Fruit fly (Drosophila melanogaster) whole organism, embryonic: ENCODE results near the gene CG17637.

ENCODE experiments used
- Ada2b ChIP-seq: fragments of 200-800 bp; sonication (Bioruptor generic); IDR thresholded peaks from 2 replicates; pipeline ENCODE4 v1.3.6; 2022; ENCODE audit warnings: missing biosample characterization, missing genetic modification characterization
- CG10274 ChIP-seq: fragments of 200-800 bp; sonication (Bioruptor generic); optimal IDR thresholded peaks from 3 replicates; lab custom pipeline; 2017; ENCODE audit warnings: missing biosample characterization, mild to moderate bottlenecking, missing genetic modification characterization
- CG11696 ChIP-seq: fragments of 200-800 bp; sonication (Bioruptor generic); IDR thresholded peaks from 2 replicates; pipeline ENCODE4 v1.3.6; 2022; ENCODE audit warnings: missing biosample characterization, missing genetic modification characterization
- CG1233 ChIP-seq: fragments of 200-800 bp; sonication (Bioruptor generic); optimal IDR thresholded peaks from 4 replicates; lab custom pipeline; 2018; ENCODE audit warnings: missing biosample characterization, mild to moderate bottlenecking, missing genetic modification characterization
- CG14014 ChIP-seq: fragments of 200-800 bp; sonication (Bioruptor generic); IDR thresholded peaks from 2 replicates; pipeline ENCODE4 v1.3.6; 2022; ENCODE audit warnings: missing biosample characterization, missing genetic modification characterization
- CG14667 ChIP-seq: fragments of 200-800 bp; sonication (Bioruptor generic); IDR thresholded peaks from 2 replicates; pipeline ENCODE4 v1.3.6; 2022; ENCODE audit warnings: missing biosample characterization, missing genetic modification characterization
- CG16815 ChIP-seq: fragments of 200-800 bp; sonication (Bioruptor generic); optimal IDR thresholded peaks from 3 replicates; lab custom pipeline; 2017; ENCODE audit warnings: missing biosample characterization, mild to moderate bottlenecking, missing genetic modification characterization
- CG18619 ChIP-seq: fragments of 200-800 bp; sonication (Bioruptor generic); optimal IDR thresholded peaks from 3 replicates; lab custom pipeline; 2017; ENCODE audit warnings: missing biosample characterization, mild to moderate bottlenecking, missing genetic modification characterization
- CG2129 ChIP-seq: fragments of 200-800 bp; sonication (Bioruptor generic); IDR thresholded peaks from 2 replicates; pipeline ENCODE4 v1.3.6; 2022; ENCODE audit warnings: missing biosample characterization, missing genetic modification characterization; ENCODE audit not compliant: partially characterized antibody
- CG30020 ChIP-seq: fragments of 200-800 bp; optimal IDR thresholded peaks from 2 replicates; lab custom pipeline; 2019; ENCODE audit warnings: missing biosample characterization, mild to moderate bottlenecking, missing genetic modification characterization, moderate library complexity
- CG32772 ChIP-seq: fragments of 200-800 bp; sonication (Bioruptor generic); IDR thresholded peaks from 2 replicates; pipeline ENCODE4 v1.3.6; 2022; ENCODE audit warnings: missing biosample characterization, missing genetic modification characterization
- CG3847 ChIP-seq: fragments of 200-800 bp; sonication (Bioruptor generic); IDR thresholded peaks from 2 replicates; pipeline ENCODE4 v1.3.6; 2022; ENCODE audit warnings: missing biosample characterization, missing genetic modification characterization
- CG4360 ChIP-seq: fragments of 200-800 bp; sonication (Bioruptor generic); IDR thresholded peaks from 2 replicates; pipeline ENCODE4 v1.3.6; 2022; ENCODE audit warnings: missing biosample characterization, missing genetic modification characterization
- CG6654 ChIP-seq: fragments of 200-800 bp; sonication (Bioruptor generic); optimal IDR thresholded peaks from 2 replicates; lab custom pipeline; 2017; ENCODE audit warnings: missing biosample characterization, mild to moderate bottlenecking, missing genetic modification characterization
- CG6813 ChIP-seq: fragments of 200-800 bp; sonication (Bioruptor generic); optimal IDR thresholded peaks from 2 replicates; lab custom pipeline; 2017; ENCODE audit warnings: missing biosample characterization, missing genetic modification characterization, mild to moderate bottlenecking, moderate library complexity, missing genetic modification reagents
- CG7271 ChIP-seq: fragments of 200-800 bp; sonication (Bioruptor generic); optimal IDR thresholded peaks from 2 replicates; lab custom pipeline; 2018; ENCODE audit warnings: missing biosample characterization, mild to moderate bottlenecking, missing genetic modification characterization, moderate library complexity
- CG8388 ChIP-seq: fragments of 200-800 bp; sonication (Bioruptor generic); optimal IDR thresholded peaks from 2 replicates; lab custom pipeline; 2019; ENCODE audit warnings: missing biosample characterization, mild to moderate bottlenecking, missing genetic modification characterization, moderate library complexity
- CG8944 ChIP-seq: fragments of 200-800 bp; sonication (Bioruptor generic); optimal IDR thresholded peaks from 3 replicates; lab custom pipeline; 2016; ENCODE audit warnings: missing biosample characterization, missing genetic modification characterization
- CG9932 ChIP-seq: fragments of 200-800 bp; sonication (Bioruptor generic); IDR thresholded peaks from 2 replicates; pipeline ENCODE4 v1.3.6; 2022; ENCODE audit warnings: missing biosample characterization, missing genetic modification characterization
- CrebB ChIP-seq: fragments of 200-800 bp; sonication (Bioruptor generic); optimal IDR thresholded peaks from 3 replicates; lab custom pipeline; 2018; ENCODE audit warnings: missing biosample characterization, mild to moderate bottlenecking, missing genetic modification characterization
- Dbx ChIP-seq: fragments of 200-800 bp; sonication (Bioruptor generic); IDR thresholded peaks from 3 replicates; pipeline ENCODE4 v1.3.6; 2022; ENCODE audit warnings: missing biosample characterization, missing genetic modification characterization
- Deaf1 ChIP-seq: fragments of 200-800 bp; optimal IDR thresholded peaks from 3 replicates; lab custom pipeline; 2019; ENCODE audit warnings: missing biosample characterization, mild to moderate bottlenecking, missing genetic modification characterization, moderate library complexity
- Drgx ChIP-seq: fragments of 200-800 bp; sonication (Bioruptor generic); IDR thresholded peaks from 2 replicates; pipeline ENCODE4 v1.3.6; 2022; ENCODE audit warnings: missing biosample characterization, missing genetic modification characterization
- Elba2 ChIP-seq: fragments of 200-800 bp; sonication (Bioruptor generic); optimal IDR thresholded peaks from 3 replicates; lab custom pipeline; 2016; ENCODE audit warnings: missing biosample characterization, missing genetic modification characterization
- Gug ChIP-seq: fragments of 200-800 bp; sonication (Bioruptor generic); IDR thresholded peaks from 4 replicates; pipeline ENCODE4 v1.3.6; 2022; ENCODE audit warnings: missing biosample characterization, missing genetic modification characterization
- HLHmδ ChIP-seq: fragments of 200-800 bp; sonication (Bioruptor generic); optimal IDR thresholded peaks from 2 replicates; lab custom pipeline; 2018; ENCODE audit warnings: missing biosample characterization, mild to moderate bottlenecking, missing genetic modification characterization, moderate library complexity
- Hey ChIP-seq: fragments of 200-800 bp; sonication (Bioruptor generic); optimal IDR thresholded peaks from 3 replicates; lab custom pipeline; 2018; ENCODE audit warnings: missing biosample characterization, mild to moderate bottlenecking, missing genetic modification characterization
- HmgZ ChIP-seq: fragments of 200-800 bp; sonication (Bioruptor generic); optimal IDR thresholded peaks from 2 replicates; lab custom pipeline; 2018; ENCODE audit warnings: missing biosample characterization, mild to moderate bottlenecking, missing genetic modification characterization
- Max ChIP-seq: fragments of 200-800 bp; sonication (Bioruptor generic); optimal IDR thresholded peaks from 2 replicates; lab custom pipeline; 2016; ENCODE audit warnings: missing biosample characterization, mild to moderate bottlenecking, missing genetic modification characterization
- Med ChIP-seq: fragments of 200-800 bp; sonication (Bioruptor generic); peaks from one replicate; lab custom pipeline; 2016; ENCODE audit warnings: missing biosample characterization, missing genetic modification characterization, mild to moderate bottlenecking, inconsistent platforms, moderate library complexity
- TFAM ChIP-seq: fragments of 200-800 bp; sonication (Bioruptor generic); optimal IDR thresholded peaks from 2 replicates; lab custom pipeline; 2017; ENCODE audit warnings: missing biosample characterization, missing genetic modification characterization, inconsistent platforms
- Xbp1 ChIP-seq: fragments of 200-800 bp; sonication (Bioruptor generic); optimal IDR thresholded peaks from 3 replicates; lab custom pipeline; 2016; ENCODE audit warnings: missing biosample characterization, mild to moderate bottlenecking, missing genetic modification characterization
- ara ChIP-seq: fragments of 200-800 bp; sonication (Bioruptor generic); IDR thresholded peaks from 2 replicates; pipeline ENCODE4 v1.3.6; 2022; ENCODE audit warnings: missing biosample characterization, missing genetic modification characterization
- bcd ChIP-seq: fragments of 200-800 bp; sonication (Bioruptor generic); optimal IDR thresholded peaks from 2 replicates; lab custom pipeline; 2017; ENCODE audit warnings: missing biosample characterization, mild to moderate bottlenecking, missing genetic modification characterization
- btn ChIP-seq: fragments of 200-800 bp; sonication (Bioruptor generic); optimal IDR thresholded peaks from 2 replicates; lab custom pipeline; 2016; ENCODE audit warnings: missing biosample characterization, missing genetic modification characterization
- chm ChIP-seq: fragments of 200-800 bp; sonication (Bioruptor generic); IDR thresholded peaks from 2 replicates; pipeline ENCODE4 v1.3.6; 2022; ENCODE audit warnings: missing biosample characterization, missing genetic modification characterization
- croc ChIP-seq: fragments of 200-800 bp; sonication (Bioruptor generic); conservative IDR thresholded peaks from 3 replicates; pipeline ENCODE4 v1.3.6; 2022; ENCODE audit warnings: missing biosample characterization, missing genetic modification characterization
- da ChIP-seq: fragments of 200-800 bp; sonication (Bioruptor generic); optimal IDR thresholded peaks from 2 replicates; lab custom pipeline; 2016; ENCODE audit warnings: missing biosample characterization, missing genetic modification characterization
- dmrt11E ChIP-seq: fragments of 200-800 bp; sonication (Bioruptor generic); optimal IDR thresholded peaks from 3 replicates; lab custom pipeline; 2018; ENCODE audit warnings: missing biosample characterization, mild to moderate bottlenecking, missing genetic modification characterization, moderate library complexity
- dmrt99B ChIP-seq: fragments of 200-800 bp; sonication (Bioruptor generic); optimal IDR thresholded peaks from 2 replicates; lab custom pipeline; 2018; ENCODE audit warnings: missing biosample characterization, mild to moderate bottlenecking, missing genetic modification characterization, moderate library complexity
- lov ChIP-seq, 2 experiments: fragments of 200-800 bp in 1 of 2; fragments of >200 bp in 1 of 2; sonication (Bioruptor generic) in 1 of 2; IDR thresholded peaks in 1 of 2; optimal IDR thresholded peaks in 1 of 2; 2 replicates in 1 of 2; 3 replicates in 1 of 2; pipeline versions ENCODE4 v1.3.6 to Lab custom; 2017 to 2022; ENCODE audit warnings: missing biosample characterization in 1 of 2, missing genetic modification characterization in 1 of 2
- pita ChIP-seq: fragments of 200-800 bp; sonication (Bioruptor generic); optimal IDR thresholded peaks from 2 replicates; lab custom pipeline; 2017; ENCODE audit warnings: missing biosample characterization, mild to moderate bottlenecking, missing genetic modification characterization
- zfh2 ChIP-seq: fragments of 200-800 bp; sonication (Bioruptor generic); optimal IDR thresholded peaks from 2 replicates; lab custom pipeline; 2016; ENCODE audit warnings: missing biosample characterization, missing genetic modification characterization

CG17637 gene

DNA sequence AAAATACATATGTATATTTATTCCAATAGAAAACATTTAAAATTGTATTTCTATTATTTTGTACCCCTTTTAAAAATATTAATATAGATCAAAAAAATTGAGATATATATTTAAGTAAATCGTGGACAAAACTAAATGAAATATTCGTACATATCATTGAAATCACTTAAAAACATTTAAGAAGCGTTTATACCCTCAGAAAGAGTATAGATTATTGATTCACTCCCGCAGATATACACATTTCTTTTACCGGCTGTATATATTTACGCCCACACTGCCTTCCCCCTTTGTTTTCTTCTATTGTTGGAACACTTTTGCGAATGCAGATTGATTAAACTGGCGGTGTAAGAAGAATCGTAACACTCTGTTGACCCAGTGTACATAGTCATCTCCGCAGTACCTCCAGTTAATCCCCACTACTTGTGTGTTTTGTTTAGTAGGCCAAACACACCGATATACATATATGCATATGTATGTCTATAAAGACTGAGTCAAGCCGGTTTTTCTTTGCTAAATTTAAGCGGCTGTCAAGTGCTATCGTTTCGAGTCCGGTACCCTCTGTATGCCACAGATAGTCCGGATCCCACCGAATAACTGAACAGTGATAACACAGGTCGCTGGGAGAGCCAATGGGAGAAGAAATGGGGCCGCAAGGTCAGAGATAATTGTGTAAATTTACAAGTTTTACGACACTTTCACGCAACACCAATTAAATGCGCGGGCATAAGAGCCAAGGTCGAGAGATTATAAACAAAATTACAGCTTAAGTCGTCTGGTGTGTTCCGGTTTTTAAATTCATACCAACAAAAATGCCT is 32.3 kb upstream of the CG17637 start (continued):
- TF ChIP-seq CG18619 (GFP tag; lab: Kevin White, UChicago), result peak; percentile 53
- TF ChIP-seq Dbx, result peak; percentile 44; the same call in 1 of the 3 replicates

dm6 chr3L:20472607-20473006 is 31.4 kb upstream of the CG17637 start:
- TF ChIP-seq da, result peak; percentile 21
- TF ChIP-seq Max (GFP tag; lab: Kevin White, UChicago), result no peak
- no peak for TF ChIP-seq CG16815 (GFP tag; lab: Kevin White, UChicago)
- peak; percentile 85 for TF ChIP-seq CG4360 (GFP tag; lab: Robert Waterston, UW)
- no peak for TF ChIP-seq TFAM (GFP tag; lab: Kevin White, UChicago)
- TF ChIP-seq lov (optimal IDR thresholded peaks at IDR 0.05; lab: Kevin White, UChicago), result no peak
- 0 out of 3 replicates have a peak, but pooled peaks have one; percentile 50 for TF ChIP-seq lov (GFP tag; IDR thresholded peaks at IDR 0.05; lab: Robert Waterston, UW)
- TF ChIP-seq Med, result peak; percentile 68

DNA sequence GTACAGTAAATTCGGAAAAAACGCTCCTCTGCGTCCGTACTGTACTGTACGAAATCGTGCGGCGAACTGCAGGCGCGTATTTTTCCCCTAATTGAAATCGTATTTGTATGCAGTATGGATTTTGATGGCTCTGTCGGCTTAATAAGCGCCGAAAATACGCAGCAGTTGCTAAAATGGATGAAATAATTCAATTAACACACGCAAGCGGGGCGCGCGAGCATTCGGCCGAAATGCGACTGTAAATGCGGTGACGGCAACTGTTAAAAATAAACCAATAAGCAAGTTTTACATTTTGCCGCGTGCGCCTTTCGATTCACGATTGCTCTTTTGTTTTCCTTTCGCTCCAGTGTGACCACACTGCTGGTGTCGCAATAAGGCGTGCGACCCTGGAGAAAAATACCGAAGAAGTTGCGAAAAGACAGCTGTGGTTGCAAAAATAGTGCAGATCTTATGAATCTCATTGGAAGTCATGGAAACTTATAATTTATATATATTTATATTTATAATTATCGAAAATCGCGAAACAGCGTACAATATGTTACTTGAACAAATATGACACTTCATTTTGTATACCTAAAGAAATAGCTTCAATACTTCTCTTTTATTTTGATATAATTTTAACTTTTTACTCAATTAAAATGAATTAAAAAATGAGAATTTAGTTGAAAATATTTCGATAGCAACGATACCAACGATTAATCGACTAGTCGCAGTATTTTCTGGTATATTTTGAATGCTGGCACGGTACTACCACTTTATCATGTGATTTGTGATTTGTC is 30.8 kb upstream of the CG17637 start, which contains the start of the genes CG32428 and CG5969:
CG32428 (minus strand) TSS at position 703 of the 779 bp plus-strand sequence.
CG5969 (plus strand) TSS at position 763 of the 779 bp plus-strand sequence.
- TF ChIP-seq bcd (GFP tag; lab: Kevin White, UChicago) (peak; percentile 56), Med (peak; percentile 82), ara (no peak), CG14014 (GFP tag; lab: Robert Waterston, UW) (peak; percentile 71), HmgZ (tag; lab: Kevin White, UChicago) (peak; percentile 20), pita (GFP tag; lab: Kevin White, UChicago) (no peak), Hey (no peak), chm (GFP tag; lab: Robert Waterston, UW) (peak; percentile 46; the same call in 1 of the 2 replicates), Ada2b (peak; percentile 50), CG8944 (GFP tag; lab: Kevin White, UChicago) (no peak), Drgx (peak; percentile 84), btn (no peak), CG6813 (GFP tag; lab: Kevin White, UChicago) (peak; percentile 20), CG11696 (GFP tag; lab: Robert Waterston, UW) (peak; percentile 92), CG2129 (GFP tag; lab: Robert Waterston, UW) (no peak), Xbp1 (GFP tag; lab: Kevin White, UChicago) (peak; percentile 59), HLHmδ (GFP tag; lab: Kevin White, UChicago) (peak; percentile 34), zfh2 (GFP tag; lab: Kevin White, UChicago) (peak; percentile 16), CG8388 (GFP tag; lab: Kevin White, UChicago) (peak; percentile 21), croc (GFP tag; lab: Robert Waterston, UW) (0 out of 3 replicates have a peak, but pooled peaks have one; percentile 21), dmrt11E (no peak), CG9932 (GFP tag; lab: Robert Waterston, UW) (peak; percentile 80), CG7271 (tag; lab: Kevin White, UChicago) (peak; percentile 12), CG32772 (GFP tag; lab: Robert Waterston, UW) (peak; percentile 49; the same call in 1 of the 2 replicates), CG1233 (GFP tag; lab: Kevin White, UChicago) (peak; percentile 46), CG10274 (GFP tag; lab: Kevin White, UChicago) (no peak), Deaf1 (peak; percentile 55), CG6654 (GFP tag; lab: Kevin White, UChicago) (peak; percentile 4), CG14667 (GFP tag; lab: Robert Waterston, UW) (peak; percentile 54), CG30020 (tag; lab: Kevin White, UChicago) (peak; percentile 65), dmrt99B (tag; lab: Kevin White, UChicago) (peak; percentile 54), CG3847 (GFP tag; lab: Robert Waterston, UW) (peak; percentile 71), Elba2 (GFP tag; lab: Kevin White, UChicago) (peak; percentile 87), CrebB (tag; lab: Kevin White, UChicago) (peak; percentile 13), Gug (peak; percentile 50; the same call in 3 of the 4 replicates)
